Fruit fly (Drosophila melanogaster) whole organism, pupa: Measurements from ENCODE around the gene Lamtor5.
A peak's percentile ranks its signal among the peaks of the same experiment; 100 is the strongest.

ENCODE experiments used
- CG10348 ChIP-seq: fragments of 200-800 bp; sonication (Bioruptor generic); IDR thresholded peaks from 2 replicates; pipeline ENCODE4 v1.3.6; 2022; ENCODE audit warnings: missing biosample characterization, missing genetic modification characterization
- CG12605 ChIP-seq: fragments of 200-800 bp; sonication (Bioruptor generic); IDR thresholded peaks from 2 replicates; pipeline ENCODE4 v1.3.6; 2022; ENCODE audit warnings: missing biosample characterization, missing genetic modification characterization
- CG13204 ChIP-seq: fragments of 200-800 bp; sonication (Bioruptor generic); optimal IDR thresholded peaks from 2 replicates; lab custom pipeline; 2018; ENCODE audit warnings: missing biosample characterization, mild to moderate bottlenecking, missing genetic modification characterization, moderate library complexity
- CG14655 ChIP-seq: fragments of 200-800 bp; sonication (Bioruptor generic); optimal IDR thresholded peaks from 3 replicates; lab custom pipeline; 2017; ENCODE audit warnings: mild to moderate bottlenecking, missing biosample characterization, missing genetic modification reagents, missing genetic modification characterization
- CG15710 ChIP-seq: fragments of 200-800 bp; sonication (Bioruptor generic); optimal IDR thresholded peaks from 2 replicates; lab custom pipeline; 2018; ENCODE audit warnings: missing biosample characterization, mild to moderate bottlenecking, missing genetic modification characterization, moderate library complexity
- CG17806 ChIP-seq: fragments of 200-800 bp; sonication (Bioruptor generic); optimal IDR thresholded peaks from 2 replicates; lab custom pipeline; 2018; ENCODE audit warnings: missing biosample characterization, mild to moderate bottlenecking, missing genetic modification characterization, moderate library complexity
- CG32121 ChIP-seq: fragments of 200-800 bp; sonication (Bioruptor generic); IDR thresholded peaks from 2 replicates; pipeline ENCODE4 v1.3.6; 2022; ENCODE audit warnings: missing biosample characterization, missing genetic modification characterization
- CG34367 ChIP-seq: fragments of 200-800 bp; sonication (Bioruptor generic); optimal IDR thresholded peaks from 2 replicates; lab custom pipeline; 2018; ENCODE audit warnings: missing biosample characterization, mild to moderate bottlenecking, missing genetic modification characterization
- CG4496 ChIP-seq: fragments of 200-800 bp; sonication (Bioruptor generic); IDR thresholded peaks from 3 replicates; pipeline ENCODE4 v1.3.6; 2022; ENCODE audit warnings: missing biosample characterization, missing genetic modification characterization
- CG8159 ChIP-seq: fragments of 200-800 bp; sonication (Bioruptor generic); optimal IDR thresholded peaks from 3 replicates; lab custom pipeline; 2018; ENCODE audit warnings: missing biosample characterization, mild to moderate bottlenecking, missing genetic modification characterization, moderate library complexity
- CG8301 ChIP-seq: fragments of 200-800 bp; sonication (Bioruptor generic); optimal IDR thresholded peaks from 2 replicates; lab custom pipeline; 2018; ENCODE audit warnings: missing biosample characterization, mild to moderate bottlenecking, missing genetic modification characterization
- CG9948 ChIP-seq: fragments of 200-800 bp; sonication (Bioruptor generic); optimal IDR thresholded peaks from 2 replicates; lab custom pipeline; 2018; ENCODE audit warnings: missing biosample characterization, mild to moderate bottlenecking, missing genetic modification characterization, moderate library complexity
- D1 ChIP-seq: fragments of 200-800 bp; sonication (Bioruptor generic); optimal IDR thresholded peaks from 2 replicates; lab custom pipeline; 2018; ENCODE audit warnings: missing biosample characterization, mild to moderate bottlenecking, missing genetic modification characterization, moderate library complexity
- EcR ChIP-seq: fragments of 200-800 bp; sonication (Bioruptor generic); optimal IDR thresholded peaks from 3 replicates; lab custom pipeline; 2019; ENCODE audit warnings: missing biosample characterization, missing genetic modification characterization, mild to moderate bottlenecking, moderate library complexity, missing genetic modification reagents
- Ets98B ChIP-seq: fragments of 200-800 bp; sonication (Bioruptor generic); IDR thresholded peaks from 2 replicates; pipeline ENCODE4 v1.3.6; 2022; ENCODE audit warnings: missing biosample characterization, missing genetic modification characterization
- Pif1A ChIP-seq: fragments of 200-800 bp; sonication (Bioruptor generic); optimal IDR thresholded peaks from 3 replicates; lab custom pipeline; 2016; ENCODE audit warnings: missing biosample characterization, missing genetic modification characterization
- Pif1B ChIP-seq: fragments of 200-800 bp; sonication (Bioruptor generic); optimal IDR thresholded peaks from 3 replicates; lab custom pipeline; 2016; ENCODE audit warnings: missing biosample characterization, missing genetic modification characterization
- Snoo ChIP-seq: fragments of 200-800 bp; sonication (Bioruptor generic); optimal IDR thresholded peaks from 3 replicates; lab custom pipeline; 2017; ENCODE audit warnings: missing biosample characterization, mild to moderate bottlenecking, missing genetic modification characterization, inconsistent platforms
- fd96Ca ChIP-seq: fragments of 200-800 bp; sonication (Bioruptor generic); IDR thresholded peaks from 3 replicates; pipeline ENCODE4 v1.3.6; 2022; ENCODE audit warnings: missing biosample characterization, missing genetic modification characterization
- gl ChIP-seq: fragments of 200-800 bp; sonication (Bioruptor generic); optimal IDR thresholded peaks from 2 replicates; lab custom pipeline; 2018; ENCODE audit warnings: missing biosample characterization, mild to moderate bottlenecking, missing genetic modification characterization
- rn ChIP-seq: fragments of 200-800 bp; sonication (Bioruptor generic); IDR thresholded peaks from 2 replicates; pipeline ENCODE4 v1.3.6; 2022; ENCODE audit warnings: missing biosample characterization, missing genetic modification characterization

The Lamtor5 gene

dm6 chrX:1865673-1866072 lies 6.9 kb upstream of the Lamtor5 start, which contains the start of the genes Gcna and MED18:
Gene Gcna (minus strand): TSS chrX:1865835.
Gene MED18 (plus strand): TSS chrX:1865909.
- TF ChIP-seq CG13204 = no peak
- TF ChIP-seq gl (tag; lab: Kevin White, UChicago) = no peak
- TF ChIP-seq CG15710 (tag; lab: Kevin White, UChicago) = no peak
- TF ChIP-seq EcR = no peak
- TF ChIP-seq Pif1B (GFP tag; lab: Kevin White, UChicago) = no peak
- no peak for TF ChIP-seq CG4496
- no peak for TF ChIP-seq fd96Ca

- TF ChIP-seq Ets98B (peak; percentile 75), Snoo (tag; lab: Kevin White, UChicago) (peak; percentile 76), gl (tag; lab: Kevin White, UChicago) (peak; percentile 43), CG34367 (tag; lab: Kevin White, UChicago) (no peak), CG15710 (tag; lab: Kevin White, UChicago) (peak; percentile 75), D1 (tag; lab: Kevin White, UChicago) (no peak), Pif1B (GFP tag; lab: Kevin White, UChicago) (no peak), rn (GFP tag; lab: Robert Waterston, UW) (peak; percentile 47; the same call in 1 of the 2 replicates), CG17806 (peak; percentile 54), fd96Ca (peak; percentile 86), CG13204 (no peak), CG4496 (peak; percentile 69; the same call in 2 of the 3 replicates), Pif1A (GFP tag; lab: Kevin White, UChicago) (no peak), CG32121 (GFP tag; lab: Robert Waterston, UW) (peak; percentile 70), CG12605 (peak; percentile 52; the same call in 1 of the 2 replicates), CG9948 (tag; lab: Kevin White, UChicago) (peak; percentile 63), CG10348 (peak; percentile 57), CG8159 (tag; lab: Kevin White, UChicago) (no peak), CG14655 (GFP tag; lab: Kevin White, UChicago) (no peak), EcR (peak; percentile 15), CG8301 (tag; lab: Kevin White, UChicago) (no peak)
These were observed 2.9 kb upstream of the Lamtor5 start, which contains the start of gene deltaCOP for dm6 chrX:1861620-1862184. Gene deltaCOP (minus strand): TSS chrX:1861790.

- TF ChIP-seq Pif1B (GFP tag; lab: Kevin White, UChicago) (no peak), CG8159 (tag; lab: Kevin White, UChicago) (no peak), CG15710 (tag; lab: Kevin White, UChicago) (no peak), CG9948 (tag; lab: Kevin White, UChicago) (no peak), fd96Ca (no peak), CG4496 (no peak), CG13204 (no peak), CG12605 (no peak), CG8301 (tag; lab: Kevin White, UChicago) (peak; percentile 27), EcR (peak; percentile 14)
These were observed 2.2 kb downstream of the Lamtor5 start for dm6 chrX:1856605-1857004.

- no peak for TF ChIP-seq CG17806
- TF ChIP-seq Ets98B = no peak
- no peak for TF ChIP-seq CG15710 (tag; lab: Kevin White, UChicago)
- no peak for TF ChIP-seq gl (tag; lab: Kevin White, UChicago)
These were observed 3.9 kb downstream of the Lamtor5 start for dm6 chrX:1854873-1855272.

dm6 chrX:1854070-1854469 lies 4.7 kb downstream of the Lamtor5 start:
- TF ChIP-seq fd96Ca = no peak
- TF ChIP-seq CG34367 (tag; lab: Kevin White, UChicago) = no peak
- no peak for TF ChIP-seq Ets98B
- TF ChIP-seq CG15710 (tag; lab: Kevin White, UChicago) = no peak
- TF ChIP-seq CG9948 (tag; lab: Kevin White, UChicago) = no peak
- no peak for TF ChIP-seq Pif1B (GFP tag; lab: Kevin White, UChicago)
- TF ChIP-seq gl (tag; lab: Kevin White, UChicago) = no peak

- no peak for TF ChIP-seq CG13204
- TF ChIP-seq CG34367 (tag; lab: Kevin White, UChicago) = no peak
- no peak for TF ChIP-seq gl (tag; lab: Kevin White, UChicago)
- TF ChIP-seq CG15710 (tag; lab: Kevin White, UChicago) = no peak
- peak; percentile 19 for TF ChIP-seq CG14655 (GFP tag; lab: Kevin White, UChicago)
- TF ChIP-seq fd96Ca = no peak
- TF ChIP-seq CG17806 = no peak
- TF ChIP-seq Snoo (tag; lab: Kevin White, UChicago) = no peak
- no peak for TF ChIP-seq CG10348
- TF ChIP-seq rn (GFP tag; lab: Robert Waterston, UW) = no peak
- no peak for TF ChIP-seq CG12605
- no peak for TF ChIP-seq CG8159 (tag; lab: Kevin White, UChicago)
- TF ChIP-seq CG32121 (GFP tag; lab: Robert Waterston, UW) = 0 out of 2 replicates have a peak, but pooled peaks have one; percentile 16
- peak; percentile 1 for TF ChIP-seq CG8301 (tag; lab: Kevin White, UChicago)
- TF ChIP-seq CG4496 = no peak
- no peak for TF ChIP-seq EcR
- no peak for TF ChIP-seq Ets98B
- peak; percentile 22 for TF ChIP-seq Pif1A (GFP tag; lab: Kevin White, UChicago)
- no peak for TF ChIP-seq CG9948 (tag; lab: Kevin White, UChicago)
- TF ChIP-seq D1 (tag; lab: Kevin White, UChicago) = no peak
These were observed 8.9 kb downstream of the Lamtor5 start for dm6 chrX:1849914-1850313.
